Worm (Caenorhabditis elegans) whole organism, L2 larva: Measurements from ENCODE around the gene C05C8.7.

Source experiments
- R02D3.7 ChIP-seq: fragments of 150-350 bp; optimal IDR thresholded peaks from 2 replicates; lab custom pipeline; 2014; ENCODE audit warnings: missing biosample characterization, missing genetic modification characterization
- aly-2 ChIP-seq: fragments of 150-350 bp; optimal IDR thresholded peaks from 2 replicates; lab custom pipeline; 2014; ENCODE audit warnings: missing biosample characterization, missing genetic modification characterization
- ama-1 ChIP-seq: fragments of 150-350 bp; optimal IDR thresholded peaks from 2 replicates; lab custom pipeline; 2018; ENCODE audit warnings: inconsistent platforms

ce11 chrV:7258965-7259364 lies 12.1 kb upstream of the C05C8.7 start, which contains the start of gene C13A2.12:
- no peak for TF ChIP-seq aly-2 (tag; lab: Kevin White, UChicago)
- TF ChIP-seq ama-1 (lab: Kevin White, UChicago): no peak
- no peak for TF ChIP-seq R02D3.7
